Worm (Caenorhabditis elegans) whole organism, L1 larva: ENCODE data around the gene Y116A8C.29.
A peak's percentile ranks its signal among the peaks of the same experiment; 100 is the strongest.

Experiments used
- C16A3.4 ChIP-seq: fragments of 150-350 bp; optimal IDR thresholded peaks from 2 replicates; lab custom pipeline; 2014; ENCODE audit warnings: missing biosample characterization, missing genetic modification characterization
- F16B12.6 ChIP-seq: fragments of 150-350 bp; optimal IDR thresholded peaks from 2 replicates; lab custom pipeline; 2014; ENCODE audit warnings: missing biosample characterization, missing genetic modification characterization
- Y116A8C.19 ChIP-seq: sonication (generic microtip); optimal IDR thresholded peaks from 2 replicates; lab custom pipeline; 2016; ENCODE audit warnings: missing compliant biosample characterization, missing genetic modification characterization, borderline replicate concordance
- aha-1 ChIP-seq: fragments of 150-350 bp; optimal IDR thresholded peaks from 2 replicates; lab custom pipeline; 2014; ENCODE audit warnings: missing biosample characterization, missing genetic modification characterization
- alr-1 ChIP-seq: fragments of 200-800 bp; sonication (Bioruptor generic); optimal IDR thresholded peaks from 2 replicates; lab custom pipeline; 2018; ENCODE audit warnings: borderline replicate concordance, mild to moderate bottlenecking, missing genetic modification characterization, missing compliant biosample characterization
- ama-1 ChIP-seq: fragments of 150-350 bp; optimal IDR thresholded peaks from 2 replicates; lab custom pipeline; 2014
- blmp-1 ChIP-seq: fragments of 150-350 bp; optimal IDR thresholded peaks from 2 replicates; lab custom pipeline; 2014; ENCODE audit warnings: missing biosample characterization, missing genetic modification characterization
- ceh-63 ChIP-seq: fragments of 200-800 bp; sonication (Bioruptor generic); optimal IDR thresholded peaks from 2 replicates; lab custom pipeline; 2018; ENCODE audit warnings: mild to moderate bottlenecking, missing genetic modification characterization, missing compliant biosample characterization
- ceh-82 ChIP-seq, 3 experiments: fragments of 150-350 bp in 1 of 3; sonication (generic microtip) in 2 of 3; optimal IDR thresholded peaks; 2 replicates each; lab custom pipeline; 2014 to 2017; ENCODE audit warnings: missing biosample characterization in 3 of 3, missing genetic modification characterization in 3 of 3
- ceh-90 ChIP-seq: sonication (generic microtip); optimal IDR thresholded peaks from 2 replicates; lab custom pipeline; 2016; ENCODE audit warnings: missing genetic modification characterization, missing compliant biosample characterization
- dpl-1 ChIP-seq, 3 experiments: fragments of 150-350 bp in 2 of 3; sonication (generic microtip) in 1 of 3; optimal IDR thresholded peaks; 2 replicates each; lab custom pipeline; 2014 to 2017; ENCODE audit warnings: missing biosample characterization in 3 of 3, missing genetic modification characterization in 3 of 3, missing genetic modification reagents in 3 of 3
- dsc-1 ChIP-seq: sonication (generic microtip); optimal IDR thresholded peaks from 2 replicates; lab custom pipeline; 2016; ENCODE audit warnings: mild to moderate bottlenecking, missing genetic modification characterization, missing compliant biosample characterization
- efl-1 ChIP-seq, 4 experiments: fragments of 150-350 bp; optimal IDR thresholded peaks in 3 of 4; peaks in 1 of 4; 1 replicate in 1 of 4; 2 replicates in 3 of 4; lab custom pipeline; 2014; ENCODE audit warnings: missing biosample characterization in 2 of 4, missing genetic modification characterization in 2 of 4, missing genetic modification reagents in 2 of 4
- egl-13 ChIP-seq: sonication (generic microtip); optimal IDR thresholded peaks from 2 replicates; lab custom pipeline; 2016; ENCODE audit warnings: missing genotype, missing genetic modification reagents, missing genetic modification characterization, missing compliant biosample characterization
- fkh-10 ChIP-seq: sonication (generic microtip); optimal IDR thresholded peaks from 2 replicates; lab custom pipeline; 2017; ENCODE audit warnings: missing biosample characterization, missing genetic modification reagents, missing genetic modification characterization
- fkh-8 ChIP-seq: sonication (generic microtip); optimal IDR thresholded peaks from 2 replicates; lab custom pipeline; 2016; ENCODE audit warnings: mild to moderate bottlenecking, missing genetic modification characterization, missing compliant biosample characterization
- grh-1 ChIP-seq: fragments of 200-800 bp; sonication (Bioruptor generic); IDR thresholded peaks from 2 replicates; pipeline ENCODE4 v1.3.6; 2022; ENCODE audit warnings: missing genetic modification reagents, missing genetic modification characterization, missing compliant biosample characterization
- hlh-4 ChIP-seq: sonication (generic microtip); optimal IDR thresholded peaks from 2 replicates; lab custom pipeline; 2016; ENCODE audit warnings: mild to moderate bottlenecking, missing genetic modification characterization, missing compliant biosample characterization
- isw-1 ChIP-seq: fragments of 200-800 bp; sonication (Bioruptor generic); IDR thresholded peaks from 2 replicates; pipeline ENCODE4 v1.3.6; 2022; ENCODE audit warnings: missing genetic modification characterization, missing compliant biosample characterization
- lin-13 ChIP-seq: fragments of 150-350 bp; optimal IDR thresholded peaks from 2 replicates; lab custom pipeline; 2014; ENCODE audit warnings: missing biosample characterization, missing genetic modification reagents, missing genetic modification characterization
- lin-14 ChIP-seq: fragments of 200-800 bp; sonication (Bioruptor generic); optimal IDR thresholded peaks from 2 replicates; lab custom pipeline; 2018; ENCODE audit warnings: mild to moderate bottlenecking, missing genetic modification characterization, moderate library complexity, missing compliant biosample characterization
- lin-15B ChIP-seq: fragments of 150-350 bp; sonication (generic microtip); optimal IDR thresholded peaks from 3 replicates; lab custom pipeline; 2014; ENCODE audit warnings: missing biosample characterization, missing genetic modification characterization
- lin-35 ChIP-seq, 2 experiments: fragments of 150-350 bp; optimal IDR thresholded peaks; 2 replicates each; lab custom pipeline; 2014; ENCODE audit warnings: missing biosample characterization in 2 of 2, missing genetic modification characterization in 2 of 2, missing genetic modification reagents in 2 of 2
- lir-3 ChIP-seq: sonication (generic microtip); optimal IDR thresholded peaks from 2 replicates; lab custom pipeline; 2016; ENCODE audit warnings: mild to moderate bottlenecking, missing genetic modification characterization, moderate library complexity, missing compliant biosample characterization; ENCODE audit not compliant: poor library complexity
- mab-9 ChIP-seq: fragments of 200-800 bp; sonication (Bioruptor generic); IDR thresholded peaks from 2 replicates; pipeline ENCODE4 v1.3.6; 2022; ENCODE audit warnings: missing genetic modification reagents, missing genetic modification characterization, missing compliant biosample characterization
- mep-1 ChIP-seq: fragments of 150-350 bp; optimal IDR thresholded peaks from 2 replicates; lab custom pipeline; 2014; ENCODE audit warnings: missing biosample characterization, missing genetic modification characterization
- nhr-11 ChIP-seq: fragments of 150-350 bp; optimal IDR thresholded peaks from 2 replicates; lab custom pipeline; 2014; ENCODE audit warnings: missing biosample characterization, missing genetic modification characterization
- nhr-28 ChIP-seq: fragments of 150-350 bp; optimal IDR thresholded peaks from 2 replicates; lab custom pipeline; 2014; ENCODE audit warnings: missing biosample characterization, missing genetic modification characterization
- nhr-47 ChIP-seq: sonication (generic microtip); optimal IDR thresholded peaks from 2 replicates; lab custom pipeline; 2016; ENCODE audit warnings: mild to moderate bottlenecking, missing genetic modification characterization, moderate library complexity, missing compliant biosample characterization
- nhr-71 ChIP-seq: sonication (generic microtip); optimal IDR thresholded peaks from 2 replicates; lab custom pipeline; 2016; ENCODE audit warnings: mild to moderate bottlenecking, missing genetic modification characterization, moderate library complexity, missing compliant biosample characterization
- nhr-84 ChIP-seq: sonication (generic microtip); optimal IDR thresholded peaks from 2 replicates; lab custom pipeline; 2017; ENCODE audit warnings: missing biosample characterization, missing genetic modification characterization
- pqm-1 ChIP-seq: sonication (generic microtip); optimal IDR thresholded peaks from 3 replicates; lab custom pipeline; 2017; ENCODE audit warnings: missing biosample characterization, missing genetic modification characterization
- snu-23 ChIP-seq: sonication (generic microtip); optimal IDR thresholded peaks from 2 replicates; lab custom pipeline; 2016; ENCODE audit warnings: missing genetic modification characterization, missing compliant biosample characterization
- sox-4 ChIP-seq: sonication (generic microtip); optimal IDR thresholded peaks from 2 replicates; lab custom pipeline; 2016; ENCODE audit warnings: missing genetic modification characterization, missing compliant biosample characterization
- sup-37 ChIP-seq: fragments of 200-800 bp; sonication (Bioruptor generic); optimal IDR thresholded peaks from 2 replicates; lab custom pipeline; 2018; ENCODE audit warnings: mild to moderate bottlenecking, missing genetic modification characterization, missing compliant biosample characterization
- unc-30 ChIP-seq: sonication (generic microtip); optimal IDR thresholded peaks from 2 replicates; lab custom pipeline; 2017; ENCODE audit warnings: missing biosample characterization, missing genetic modification characterization
- unc-62 ChIP-seq: fragments of 150-350 bp; optimal IDR thresholded peaks from 2 replicates; lab custom pipeline; 2014; ENCODE audit warnings: missing biosample characterization, missing genetic modification reagents, missing genetic modification characterization
- unc-86 ChIP-seq: sonication (generic microtip); optimal IDR thresholded peaks from 2 replicates; lab custom pipeline; 2016; ENCODE audit warnings: missing genetic modification characterization, missing compliant biosample characterization
- unc-98 ChIP-seq: fragments of 200-800 bp; sonication (Bioruptor generic); IDR thresholded peaks from 2 replicates; pipeline ENCODE4 v1.3.6; 2022; ENCODE audit warnings: missing genetic modification characterization, missing compliant biosample characterization
- vab-15 ChIP-seq: sonication (generic microtip); optimal IDR thresholded peaks from 2 replicates; lab custom pipeline; 2017; ENCODE audit warnings: missing genotype, mild to moderate bottlenecking, missing genetic modification characterization, missing compliant biosample characterization
- zip-4 ChIP-seq: fragments of 200-800 bp; sonication (Bioruptor generic); optimal IDR thresholded peaks from 2 replicates; lab custom pipeline; 2018; ENCODE audit warnings: mild to moderate bottlenecking, missing genetic modification characterization, moderate library complexity, missing compliant biosample characterization

Y116A8C.29 gene

ce11 chrIV:17093701-17094100 is at the start of gene Y116A8C.29:
Gene Y116A8C.29 (plus strand): TSS chrIV:17094028.
- TF ChIP-seq lir-3 (no peak), C16A3.4 (tag; lab: Kevin White, UChicago) (no peak), sox-4 (no peak), grh-1 (no peak), efl-1 (optimal IDR thresholded peaks at IDR 0.05; lab: Kevin White, UChicago) (no peak), efl-1 (GFP tag; optimal IDR thresholded peaks at IDR 0.05 in 1 of 2; lab: Kevin White, UChicago) (peak in 1 of 2 experiments; percentile 89), alr-1 (tag; lab: Kevin White, UChicago) (no peak), blmp-1 (tag; lab: Kevin White, UChicago) (no peak), mep-1 (tag; lab: Kevin White, UChicago) (peak; percentile 2), lin-15B (tag; lab: Kevin White, UChicago) (no peak), ceh-82 (tag; optimal IDR thresholded peaks at IDR 0.05; lab: Kevin White, UChicago) (no peak), hlh-4 (tag; lab: Kevin White, UChicago) (no peak), ceh-63 (no peak), zip-4 (GFP tag; lab: Kevin White, UChicago) (no peak), dpl-1 (GFP tag; optimal IDR thresholded peaks at IDR 0.05; lab: Kevin White, UChicago) (no peak), aha-1 (tag; lab: Kevin White, UChicago) (no peak), fkh-8 (tag; lab: Kevin White, UChicago) (no peak), nhr-71 (tag; lab: Kevin White, UChicago) (no peak), nhr-11 (tag; lab: Kevin White, UChicago) (no peak), snu-23 (GFP tag; lab: Kevin White, UChicago) (no peak), nhr-84 (no peak), vab-15 (tag; lab: Kevin White, UChicago) (no peak), unc-98 (GFP tag; lab: Robert Waterston, UW) (no peak), lin-35 (GFP tag; optimal IDR thresholded peaks at IDR 0.05; lab: Kevin White, UChicago) (peak in 1 of 2 experiments; percentile 24)

- no peak for TF ChIP-seq fkh-10
- no peak for TF ChIP-seq efl-1 (optimal IDR thresholded peaks at IDR 0.05; lab: Kevin White, UChicago)
- no peak for TF ChIP-seq efl-1 (GFP tag; optimal IDR thresholded peaks at IDR 0.05 in 1 of 2; lab: Kevin White, UChicago)
- TF ChIP-seq zip-4 (GFP tag; lab: Kevin White, UChicago): no peak
- no peak for TF ChIP-seq nhr-47 (tag; lab: Kevin White, UChicago)
- no peak for TF ChIP-seq ama-1 (lab: Kevin White, UChicago)
- no peak for TF ChIP-seq mab-9 (GFP tag; lab: Robert Waterston, UW)
- TF ChIP-seq nhr-71 (tag; lab: Kevin White, UChicago): no peak
- no peak for TF ChIP-seq sup-37 (GFP tag; lab: Kevin White, UChicago)
- TF ChIP-seq lin-15B (tag; lab: Kevin White, UChicago): no peak
- no peak for TF ChIP-seq unc-30 (tag; lab: Kevin White, UChicago)
- no peak for TF ChIP-seq lin-14 (GFP tag; lab: Kevin White, UChicago)
- no peak for TF ChIP-seq sox-4
Observed at ce11 chrIV:17045691-17046090, 48.1 kb upstream of the Y116A8C.29 start, which contains the start of gene clec-195. Gene clec-195 (minus strand): TSS chrIV:17045791.

ce11 chrIV:17048257-17048656 is 45.6 kb upstream of the Y116A8C.29 start, which contains the start of gene athp-3:
Gene athp-3 (minus strand): TSS chrIV:17048357.
- no peak for TF ChIP-seq lin-13 (GFP tag; lab: Kevin White, UChicago)
- no peak for TF ChIP-seq ceh-82 (tag; optimal IDR thresholded peaks at IDR 0.05; lab: Kevin White, UChicago)
- no peak for TF ChIP-seq F16B12.6 (tag; lab: Kevin White, UChicago)
- no peak for TF ChIP-seq egl-13 (tag; lab: Kevin White, UChicago)
- TF ChIP-seq dpl-1 (GFP tag; optimal IDR thresholded peaks at IDR 0.05; lab: Kevin White, UChicago): no peak
- TF ChIP-seq isw-1 (GFP tag; lab: Robert Waterston, UW): no peak
- no peak for TF ChIP-seq unc-62 (GFP tag; lab: Kevin White, UChicago)
- no peak for TF ChIP-seq sup-37 (GFP tag; lab: Kevin White, UChicago)
- TF ChIP-seq pqm-1: no peak
- TF ChIP-seq nhr-28: no peak
- TF ChIP-seq aha-1 (tag; lab: Kevin White, UChicago): no peak
- no peak for TF ChIP-seq zip-4 (GFP tag; lab: Kevin White, UChicago)
- TF ChIP-seq nhr-47 (tag; lab: Kevin White, UChicago): no peak
- TF ChIP-seq blmp-1 (tag; lab: Kevin White, UChicago): no peak
- TF ChIP-seq efl-1 (optimal IDR thresholded peaks at IDR 0.05; lab: Kevin White, UChicago): no peak
- TF ChIP-seq efl-1 (GFP tag; optimal IDR thresholded peaks at IDR 0.05 in 1 of 2; lab: Kevin White, UChicago): no peak
- no peak for TF ChIP-seq unc-86
- TF ChIP-seq ceh-90 (tag; lab: Kevin White, UChicago): no peak
- TF ChIP-seq Y116A8C.19: no peak
- TF ChIP-seq lin-14 (GFP tag; lab: Kevin White, UChicago): no peak
- TF ChIP-seq dsc-1 (tag; lab: Kevin White, UChicago): no peak
